Worm (Caenorhabditis elegans): ENCODE data around the gene ZK250.2.
"Not testable (repeated sequence)": the region's sequence is repeated elsewhere in the genome, so short reads cannot be mapped to it uniquely, and the experiment has no call there.

Gene ZK250.2

DNA sequence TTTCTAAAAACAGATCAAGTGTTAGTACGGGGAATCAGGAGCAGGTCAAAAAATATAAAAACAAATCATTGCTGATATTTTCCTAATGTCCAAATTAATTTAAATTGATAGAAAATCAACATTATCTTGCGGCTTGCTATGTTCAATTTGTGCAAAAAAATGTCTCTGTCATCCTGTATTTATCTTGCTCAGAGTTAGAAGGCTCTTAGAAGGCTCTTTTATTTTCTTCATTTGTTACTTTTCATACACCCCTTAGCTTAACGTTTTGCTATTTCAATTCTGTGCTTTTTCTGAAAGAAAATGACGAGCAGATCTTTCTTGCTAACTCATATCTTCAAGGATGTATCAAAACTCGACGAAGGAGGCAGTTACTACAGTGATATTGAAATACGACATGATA lies 50.1 kb downstream of the ZK250.2 start, which contains the start of gene math-19:
Gene math-19, plus strand, starts transcription at position 301 of the 400 bp plus-strand sequence.
- TF ChIP-seq elt-4, tbx-2, ref-2 (tag; optimal IDR thresholded peaks at IDR 0.05): not testable (repeated sequence)
